Worm (Caenorhabditis elegans) whole organism, young adult: ENCODE measurements around the gene F23F1.6.

Experiments used
- C17E4.6 ChIP-seq: fragments of 200-800 bp; sonication (Bioruptor generic); IDR thresholded peaks from 2 replicates; pipeline ENCODE4 v1.3.6; 2022; ENCODE audit warnings: missing genetic modification reagents, missing genetic modification characterization, missing compliant biosample characterization
- D2030.7 ChIP-seq: fragments of 200-800 bp; sonication (Bioruptor generic); IDR thresholded peaks from 2 replicates; pipeline ENCODE4 v1.3.6; 2022; ENCODE audit warnings: missing genetic modification reagents, missing genetic modification characterization, missing compliant biosample characterization
- K11D2.4 ChIP-seq: fragments of 200-800 bp; sonication (Bioruptor generic); IDR thresholded peaks from 2 replicates; pipeline ENCODE4 v1.3.6; 2022; ENCODE audit warnings: missing genetic modification reagents, missing genetic modification characterization, missing compliant biosample characterization
- K12H6.12 ChIP-seq: fragments of 200-800 bp; sonication (Bioruptor generic); optimal IDR thresholded peaks from 2 replicates; lab custom pipeline; 2018; ENCODE audit warnings: mild to moderate bottlenecking, missing genetic modification characterization, missing compliant biosample characterization
- T07F8.4 ChIP-seq: sonication (generic microtip); optimal IDR thresholded peaks from 2 replicates; lab custom pipeline; 2016; ENCODE audit warnings: mild to moderate bottlenecking, missing genetic modification characterization, moderate library complexity, missing compliant biosample characterization
- ama-1 ChIP-seq, 3 experiments: fragments of 150-350 bp in 1 of 3; sonication (generic microtip) in 2 of 3; optimal IDR thresholded peaks; 2 replicates each; lab custom pipeline; 2014 to 2018; ENCODE audit warnings: missing biosample characterization in 2 of 3, missing genetic modification characterization in 2 of 3, missing genetic modification reagents in 2 of 3
- attf-5 ChIP-seq: fragments of 200-800 bp; sonication (Bioruptor generic); optimal IDR thresholded peaks from 2 replicates; lab custom pipeline; 2018; ENCODE audit warnings: mild to moderate bottlenecking, missing genetic modification characterization, missing compliant biosample characterization
- attf-6 ChIP-seq: fragments of 200-800 bp; sonication (Bioruptor generic); IDR thresholded peaks from 2 replicates; pipeline ENCODE4 v1.3.6; 2022; ENCODE audit warnings: missing genetic modification reagents, missing genetic modification characterization, missing compliant biosample characterization
- ceh-100 ChIP-seq: fragments of 200-800 bp; sonication (Bioruptor generic); IDR thresholded peaks from 2 replicates; pipeline ENCODE4 v1.3.6; 2022; ENCODE audit warnings: missing genetic modification reagents, missing genetic modification characterization, missing compliant biosample characterization
- ceh-40 ChIP-seq: fragments of 200-800 bp; sonication (Bioruptor generic); IDR thresholded peaks from 2 replicates; pipeline ENCODE4 v1.3.6; 2022; ENCODE audit warnings: missing genetic modification characterization, missing compliant biosample characterization
- ceh-58 ChIP-seq: fragments of 200-800 bp; sonication (Bioruptor generic); IDR thresholded peaks from 2 replicates; pipeline ENCODE4 v1.3.6; 2022; ENCODE audit warnings: missing genetic modification characterization, missing compliant biosample characterization
- ceh-79 ChIP-seq: sonication (generic microtip); optimal IDR thresholded peaks from 2 replicates; lab custom pipeline; 2017; ENCODE audit warnings: mild to moderate bottlenecking, missing genetic modification characterization, missing compliant biosample characterization
- ceh-91 ChIP-seq: fragments of 200-800 bp; sonication (Bioruptor generic); IDR thresholded peaks from 2 replicates; pipeline ENCODE4 v1.3.6; 2022; ENCODE audit warnings: missing genetic modification reagents, missing genetic modification characterization, missing compliant biosample characterization
- dox-1 ChIP-seq: fragments of 200-800 bp; sonication (Bioruptor generic); IDR thresholded peaks from 2 replicates; pipeline ENCODE4 v1.3.6; 2022; ENCODE audit warnings: missing genetic modification reagents, missing genetic modification characterization, missing compliant biosample characterization
- dpff-1 ChIP-seq: sonication (generic microtip); optimal IDR thresholded peaks from 2 replicates; lab custom pipeline; 2017; ENCODE audit warnings: mild to moderate bottlenecking, missing genetic modification characterization, missing compliant biosample characterization
- dpl-1 ChIP-seq: fragments of 150-350 bp; optimal IDR thresholded peaks from 2 replicates; lab custom pipeline; 2014; ENCODE audit warnings: missing biosample characterization, missing genetic modification reagents, missing genetic modification characterization
- efl-1 ChIP-seq: fragments of 150-350 bp; optimal IDR thresholded peaks from 2 replicates; lab custom pipeline; 2014; ENCODE audit warnings: missing biosample characterization, missing genetic modification reagents, missing genetic modification characterization
- ekl-4 ChIP-seq: fragments of 200-800 bp; sonication (Bioruptor generic); IDR thresholded peaks from 2 replicates; pipeline ENCODE4 v1.3.6; 2022; ENCODE audit warnings: missing genetic modification reagents, missing genetic modification characterization, missing compliant biosample characterization
- fkh-3 ChIP-seq: sonication (generic microtip); optimal IDR thresholded peaks from 2 replicates; lab custom pipeline; 2016; ENCODE audit warnings: mild to moderate bottlenecking, missing genetic modification characterization, missing compliant biosample characterization
- him-1 ChIP-seq: sonication (generic microtip); optimal IDR thresholded peaks from 2 replicates; lab custom pipeline; 2016; ENCODE audit warnings: missing genotype, missing genetic modification reagents, missing genetic modification characterization, missing compliant biosample characterization
- hlh-12 ChIP-seq: sonication (generic microtip); optimal IDR thresholded peaks from 2 replicates; lab custom pipeline; 2016; ENCODE audit warnings: missing genetic modification characterization, missing compliant biosample characterization
- hsf-1 ChIP-seq: fragments of 200-800 bp; sonication (Bioruptor generic); IDR thresholded peaks from 2 replicates; pipeline ENCODE4 v1.3.6; 2022; ENCODE audit warnings: missing genetic modification reagents, missing genetic modification characterization, missing compliant biosample characterization
- lag-1 ChIP-seq: fragments of 200-800 bp; sonication (Bioruptor generic); IDR thresholded peaks from 2 replicates; pipeline ENCODE4 v1.3.6; 2022; ENCODE audit warnings: missing genetic modification reagents, missing genetic modification characterization, missing compliant biosample characterization
- let-607 ChIP-seq, 2 experiments: fragments of 200-800 bp in 1 of 2; sonication (Bioruptor generic) in 1 of 2; sonication (generic microtip) in 1 of 2; optimal IDR thresholded peaks; 2 replicates each; lab custom pipeline; 2016 to 2018; ENCODE audit warnings: mild to moderate bottlenecking in 2 of 2, missing compliant biosample characterization in 2 of 2, missing genetic modification characterization in 2 of 2, moderate library complexity in 2 of 2, missing genotype in 1 of 2
- lir-1 ChIP-seq: fragments of 200-800 bp; sonication (Bioruptor generic); conservative IDR thresholded peaks from 2 replicates; pipeline ENCODE4 v1.3.6; 2022; ENCODE audit warnings: missing genetic modification reagents, missing genetic modification characterization, missing compliant biosample characterization
- lsy-27 ChIP-seq: sonication (generic microtip); optimal IDR thresholded peaks from 2 replicates; lab custom pipeline; 2017; ENCODE audit warnings: missing genetic modification characterization, mild to moderate bottlenecking, missing compliant biosample characterization, antibody characterized with exemption, missing genotype, borderline replicate concordance; ENCODE audit not compliant: insufficient read depth
- madf-10 ChIP-seq: sonication (generic microtip); optimal IDR thresholded peaks from 2 replicates; lab custom pipeline; 2016; ENCODE audit warnings: mild to moderate bottlenecking, missing genetic modification characterization, missing compliant biosample characterization
- madf-3 ChIP-seq: fragments of 200-800 bp; sonication (Bioruptor generic); IDR thresholded peaks from 2 replicates; pipeline ENCODE4 v1.3.6; 2022; ENCODE audit warnings: missing genetic modification reagents, missing genetic modification characterization, missing compliant biosample characterization
- madf-8 ChIP-seq: fragments of 200-800 bp; sonication (Bioruptor generic); conservative IDR thresholded peaks from 2 replicates; pipeline ENCODE4 v1.3.6; 2022; ENCODE audit warnings: missing genetic modification reagents, missing genetic modification characterization, missing compliant biosample characterization
- mcd-1 ChIP-seq: fragments of 200-800 bp; sonication (Bioruptor generic); IDR thresholded peaks from 2 replicates; pipeline ENCODE4 v1.3.6; 2022; ENCODE audit warnings: missing genetic modification reagents, missing genetic modification characterization, missing compliant biosample characterization
- mes-4 ChIP-seq: sonication (generic microtip); optimal IDR thresholded peaks from 2 replicates; lab custom pipeline; 2016; ENCODE audit warnings: missing genotype, missing genetic modification characterization, missing compliant biosample characterization
- mxl-1 ChIP-seq: sonication (generic microtip); optimal IDR thresholded peaks from 2 replicates; lab custom pipeline; 2016; ENCODE audit warnings: missing genetic modification characterization, missing compliant biosample characterization
- nhr-179 ChIP-seq: sonication (generic microtip); optimal IDR thresholded peaks from 2 replicates; lab custom pipeline; 2016; ENCODE audit warnings: mild to moderate bottlenecking, missing genetic modification characterization, missing compliant biosample characterization
- nhr-80 ChIP-seq: sonication (generic microtip); optimal IDR thresholded peaks from 2 replicates; lab custom pipeline; 2016; ENCODE audit warnings: missing genetic modification characterization, missing compliant biosample characterization
- repo-1 ChIP-seq: sonication (generic microtip); optimal IDR thresholded peaks from 2 replicates; lab custom pipeline; 2017; ENCODE audit warnings: mild to moderate bottlenecking, missing genetic modification characterization, missing compliant biosample characterization
- snpc-4 ChIP-seq, 5 experiments: fragments of 150-350 bp in 1 of 5; sonication (generic microtip) in 4 of 5; optimal IDR thresholded peaks; 2 replicates each; lab custom pipeline; 2014 to 2018; ENCODE audit warnings: missing genetic modification characterization in 5 of 5, missing biosample characterization in 3 of 5, antibody characterized with exemption in 2 of 5, mild to moderate bottlenecking in 2 of 5, missing compliant biosample characterization in 2 of 5, missing genotype in 2 of 5, moderate library complexity in 2 of 5, missing genetic modification reagents in 1 of 5
- tbp1 ChIP-seq: fragments of 200-800 bp; sonication (Bioruptor generic); optimal IDR thresholded peaks from 2 replicates; lab custom pipeline; 2018; ENCODE audit warnings: mild to moderate bottlenecking, missing genetic modification characterization, missing compliant biosample characterization
- unc-130 ChIP-seq: sonication (generic microtip); optimal IDR thresholded peaks from 2 replicates; lab custom pipeline; 2016; ENCODE audit warnings: missing genetic modification reagents, missing genetic modification characterization, missing compliant biosample characterization
- unc-62 ChIP-seq: fragments of 150-350 bp; optimal IDR thresholded peaks from 2 replicates; lab custom pipeline; 2014; ENCODE audit warnings: missing biosample characterization, missing genetic modification reagents, missing genetic modification characterization
- zfh-2 ChIP-seq: fragments of 200-800 bp; sonication (Bioruptor generic); conservative IDR thresholded peaks from 2 replicates; pipeline ENCODE4 v1.3.6; 2022; ENCODE audit warnings: missing genetic modification reagents, missing genetic modification characterization, missing compliant biosample characterization
- ztf-18 ChIP-seq: sonication (generic microtip); optimal IDR thresholded peaks from 2 replicates; lab custom pipeline; 2016; ENCODE audit warnings: missing genotype, mild to moderate bottlenecking, missing genetic modification characterization, missing compliant biosample characterization
- ztf-22 ChIP-seq: fragments of 200-800 bp; sonication (Bioruptor generic); optimal IDR thresholded peaks from 2 replicates; lab custom pipeline; 2018; ENCODE audit warnings: mild to moderate bottlenecking, missing genetic modification characterization, moderate library complexity, missing compliant biosample characterization
- ztf-26 ChIP-seq: sonication (generic microtip); optimal IDR thresholded peaks from 2 replicates; lab custom pipeline; 2017; ENCODE audit warnings: missing genetic modification characterization, missing compliant biosample characterization

F23F1.6 gene

DNA sequence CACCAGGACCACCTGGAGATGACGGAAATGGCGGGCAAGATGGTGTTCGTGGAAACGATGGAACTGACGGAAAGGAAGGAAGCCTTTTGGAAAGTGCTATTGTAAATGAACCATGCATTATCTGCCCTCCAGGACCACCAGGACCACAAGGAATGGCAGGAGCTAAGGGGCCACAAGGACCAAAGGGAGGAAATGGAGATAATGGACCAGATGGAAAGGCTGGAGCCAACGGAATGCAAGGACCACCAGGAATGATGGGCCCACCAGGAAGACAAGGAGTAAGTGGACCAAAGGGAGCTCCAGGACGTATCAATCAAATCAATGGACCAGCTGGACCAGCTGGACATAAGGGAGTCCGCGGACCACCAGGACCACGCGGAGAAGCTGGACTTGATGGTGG, 13.4 kb downstream of the F23F1.6 start:
- TF ChIP-seq ceh-40 (no peak), zfh-2 (GFP tag; lab: Robert Waterston, UW) (peak; percentile 68), hsf-1 (GFP tag; lab: Robert Waterston, UW) (0 out of 2 replicates have a peak, but pooled peaks have one; percentile 13), nhr-179 (no peak), D2030.7 (GFP tag; lab: Robert Waterston, UW) (no peak), efl-1 (GFP tag; lab: Kevin White, UChicago) (no peak), dpff-1 (no peak), tbp1 (GFP tag; lab: Kevin White, UChicago) (no peak), dox-1 (GFP tag; lab: Robert Waterston, UW) (0 out of 2 replicates have a peak, but pooled peaks have one; percentile 12)

- TF ChIP-seq attf-5 (GFP tag; lab: Kevin White, UChicago) (no peak), let-607 (tag; optimal IDR thresholded peaks at IDR 0.05; lab: Kevin White, UChicago) (no peak), mxl-1 (no peak), lir-1 (GFP tag; lab: Robert Waterston, UW) (no peak), mes-4 (no peak), hlh-12 (tag; lab: Kevin White, UChicago) (no peak), K12H6.12 (tag; lab: Kevin White, UChicago) (no peak), dpl-1 (no peak), fkh-3 (tag; lab: Kevin White, UChicago) (no peak)
These were observed 14.1 kb downstream of the F23F1.6 start, which contains the start of gene sqt-2 for ce11 chrII:23025-23424. TSS of gene sqt-2 (plus strand) at chrII:23325.

- TF ChIP-seq madf-10 (tag; lab: Kevin White, UChicago) (no peak), ztf-26 (tag; lab: Kevin White, UChicago) (no peak), ama-1 (optimal IDR thresholded peaks at IDR 0.05; lab: Kevin White, UChicago) (no peak), ama-1 (GFP tag; optimal IDR thresholded peaks at IDR 0.05; lab: Kevin White, UChicago) (no peak), him-1 (tag; lab: Kevin White, UChicago) (no peak), T07F8.4 (tag; lab: Kevin White, UChicago) (no peak), ztf-22 (no peak)
These were observed 15.2 kb downstream of the F23F1.6 start for ce11 chrII:21953-22352.

- TF ChIP-seq ceh-91 (GFP tag; lab: Robert Waterston, UW), result no peak
- TF ChIP-seq ztf-18 (tag; lab: Kevin White, UChicago), result no peak
- no peak for TF ChIP-seq lag-1 (GFP tag; lab: Robert Waterston, UW)
- no peak for TF ChIP-seq mcd-1
- no peak for TF ChIP-seq snpc-4 (GFP tag; optimal IDR thresholded peaks at IDR 0.05; lab: Kevin White, UChicago)
- TF ChIP-seq snpc-4 (tag; optimal IDR thresholded peaks at IDR 0.05; lab: Kevin White, UChicago), result no peak
- TF ChIP-seq C17E4.6 (GFP tag; lab: Robert Waterston, UW), result no peak
- no peak for TF ChIP-seq efl-1 (GFP tag; lab: Kevin White, UChicago)
These were observed 17.9 kb downstream of the F23F1.6 start, which contains the start of gene gmeb-1 for ce11 chrII:19238-19637. TSS of gene gmeb-1 (plus strand) at chrII:19538.

DNA sequence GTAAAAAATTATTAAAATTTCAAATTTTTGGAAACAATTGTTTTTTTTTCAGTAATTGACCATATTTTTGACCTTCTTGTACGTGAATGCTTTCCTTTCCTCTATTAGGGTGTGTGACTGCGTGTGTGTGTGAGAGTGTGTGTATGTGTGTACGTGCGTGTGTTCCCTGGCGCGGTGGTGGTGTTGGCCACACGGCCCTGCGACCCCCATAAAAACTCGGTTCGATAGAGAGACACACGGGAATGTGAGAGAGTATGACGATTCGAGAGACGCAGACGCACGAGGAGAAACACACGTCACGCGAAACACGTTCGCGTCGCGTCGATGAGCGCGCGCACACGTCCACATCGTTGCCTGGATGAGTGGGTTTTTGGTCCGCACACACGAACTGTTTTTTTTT, 18.3 kb downstream of the F23F1.6 start:
- peak; percentile 68; the same call in 1 of the 2 replicates for TF ChIP-seq K11D2.4
- TF ChIP-seq tbp1 (GFP tag; lab: Kevin White, UChicago), result no peak
- TF ChIP-seq nhr-80 (tag; lab: Kevin White, UChicago), result peak; percentile 83
- no peak for TF ChIP-seq mxl-1
- TF ChIP-seq ekl-4 (GFP tag; lab: Robert Waterston, UW), result peak; percentile 35; the same call in 1 of the 2 replicates
- no peak for TF ChIP-seq ceh-79 (tag; lab: Kevin White, UChicago)
- no peak for TF ChIP-seq unc-62
- TF ChIP-seq unc-130, result no peak
- TF ChIP-seq madf-8 (GFP tag; lab: Robert Waterston, UW), result no peak
- TF ChIP-seq ceh-100 (GFP tag; lab: Robert Waterston, UW), result no peak
- TF ChIP-seq lsy-27, result no peak
- TF ChIP-seq ceh-58 (GFP tag; lab: Robert Waterston, UW), result no peak
- no peak for TF ChIP-seq him-1 (tag; lab: Kevin White, UChicago)
- TF ChIP-seq madf-3 (GFP tag; lab: Robert Waterston, UW), result no peak
- TF ChIP-seq attf-6 (GFP tag; lab: Robert Waterston, UW), result no peak
- TF ChIP-seq repo-1, result peak; percentile 44
